Worm (Caenorhabditis elegans): ENCODE results near the gene ugt-65.

ce11 chrIV:12456613-12457012 is 36.1 kb downstream of the ugt-65 start, which contains the start of gene C25G4.7:
- TF ChIP-seq aly-2 (tag; optimal IDR thresholded peaks at IDR 0.05) (no peak), ces-1 (GFP tag; optimal IDR thresholded peaks at IDR 0.05) (no peak), lin-13 (GFP tag; optimal IDR thresholded peaks at IDR 0.05) (no peak), hmg-1.1 (GFP tag; IDR thresholded peaks at IDR 0.05) (no peak), fkh-10 (GFP tag; optimal IDR thresholded peaks at IDR 0.05) (no peak), F26F4.8 (GFP tag; conservative IDR thresholded peaks at IDR 0.05) (no peak), skn-1 (tag; optimal IDR thresholded peaks at IDR 0.05) (no peak), zag-1 (tag; optimal IDR thresholded peaks at IDR 0.05) (no peak), lim-7 (GFP tag; IDR thresholded peaks at IDR 0.05) (no peak), ZK546.5 (tag; optimal IDR thresholded peaks at IDR 0.05) (no peak), nhr-11 (tag; optimal IDR thresholded peaks at IDR 0.05) (no peak)
